Worm (Caenorhabditis elegans) whole organism, young adult: ENCODE measurements around the gene col-34.

Source experiments
- C06A6.2 ChIP-seq: fragments of 200-800 bp; sonication (Bioruptor generic); conservative IDR thresholded peaks from 2 replicates; pipeline ENCODE4 v1.3.6; 2022; ENCODE audit warnings: missing genetic modification characterization, missing compliant biosample characterization
- F22D6.2 ChIP-seq: sonication (generic microtip); optimal IDR thresholded peaks from 2 replicates; lab custom pipeline; 2016; ENCODE audit warnings: mild to moderate bottlenecking, missing genetic modification characterization, missing compliant biosample characterization
- F23B12.7 ChIP-seq: sonication (generic microtip); optimal IDR thresholded peaks from 2 replicates; lab custom pipeline; 2017; ENCODE audit warnings: missing genetic modification characterization, mild to moderate bottlenecking, missing compliant biosample characterization, antibody characterized with exemption, moderate library complexity; ENCODE audit not compliant: insufficient read depth
- F33H1.4 ChIP-seq: fragments of 200-800 bp; sonication (Bioruptor generic); IDR thresholded peaks from 2 replicates; pipeline ENCODE4 v1.3.6; 2022; ENCODE audit warnings: missing genetic modification reagents, missing genetic modification characterization, missing compliant biosample characterization
- K12H6.12 ChIP-seq: fragments of 200-800 bp; sonication (Bioruptor generic); optimal IDR thresholded peaks from 2 replicates; lab custom pipeline; 2018; ENCODE audit warnings: mild to moderate bottlenecking, missing genetic modification characterization, missing compliant biosample characterization
- T07F8.4 ChIP-seq: sonication (generic microtip); optimal IDR thresholded peaks from 2 replicates; lab custom pipeline; 2016; ENCODE audit warnings: mild to moderate bottlenecking, missing genetic modification characterization, moderate library complexity, missing compliant biosample characterization
- Y53G8AR.9 ChIP-seq: fragments of 200-800 bp; sonication (Bioruptor generic); conservative IDR thresholded peaks from 2 replicates; pipeline ENCODE4 v1.3.6; 2022; ENCODE audit warnings: missing genetic modification reagents, missing genetic modification characterization, missing compliant biosample characterization
- Y95B8A.8 ChIP-seq: fragments of 200-800 bp; sonication (Bioruptor generic); IDR thresholded peaks from 2 replicates; pipeline ENCODE4 v1.3.6; 2022; ENCODE audit warnings: missing genetic modification reagents, missing genetic modification characterization, missing compliant biosample characterization
- ZK185.1 ChIP-seq: sonication (generic microtip); optimal IDR thresholded peaks from 2 replicates; lab custom pipeline; 2016; ENCODE audit warnings: mild to moderate bottlenecking, missing genetic modification characterization, missing compliant biosample characterization; ENCODE audit not compliant: poor library complexity, severe bottlenecking
- akir-1 ChIP-seq: fragments of 200-800 bp; sonication (Bioruptor generic); optimal IDR thresholded peaks from 2 replicates; lab custom pipeline; 2018; ENCODE audit warnings: mild to moderate bottlenecking, missing genetic modification characterization, moderate library complexity, missing compliant biosample characterization
- aptf-3 ChIP-seq: fragments of 200-800 bp; sonication (Bioruptor generic); IDR thresholded peaks from 2 replicates; pipeline ENCODE4 v1.3.6; 2022; ENCODE audit warnings: missing genetic modification characterization, missing compliant biosample characterization
- attf-3 ChIP-seq: fragments of 200-800 bp; sonication (Bioruptor generic); conservative IDR thresholded peaks from 2 replicates; pipeline ENCODE4 v1.3.6; 2022; ENCODE audit warnings: missing genetic modification reagents, missing genetic modification characterization, missing compliant biosample characterization
- attf-5 ChIP-seq: fragments of 200-800 bp; sonication (Bioruptor generic); optimal IDR thresholded peaks from 2 replicates; lab custom pipeline; 2018; ENCODE audit warnings: mild to moderate bottlenecking, missing genetic modification characterization, missing compliant biosample characterization
- bed-2 ChIP-seq: fragments of 200-800 bp; sonication (Bioruptor generic); IDR thresholded peaks from 2 replicates; pipeline ENCODE4 v1.3.6; 2022; ENCODE audit warnings: missing genetic modification reagents, missing genetic modification characterization, missing compliant biosample characterization
- ccch-3 ChIP-seq: fragments of 200-800 bp; sonication (Bioruptor generic); optimal IDR thresholded peaks from 2 replicates; lab custom pipeline; 2018; ENCODE audit warnings: mild to moderate bottlenecking, missing genetic modification characterization, missing compliant biosample characterization
- cebp-2 ChIP-seq: fragments of 200-800 bp; sonication (Bioruptor generic); IDR thresholded peaks from 2 replicates; pipeline ENCODE4 v1.3.6; 2022; ENCODE audit warnings: missing genetic modification characterization, missing compliant biosample characterization
- ceh-100 ChIP-seq: fragments of 200-800 bp; sonication (Bioruptor generic); IDR thresholded peaks from 2 replicates; pipeline ENCODE4 v1.3.6; 2022; ENCODE audit warnings: missing genetic modification reagents, missing genetic modification characterization, missing compliant biosample characterization
- dox-1 ChIP-seq: fragments of 200-800 bp; sonication (Bioruptor generic); IDR thresholded peaks from 2 replicates; pipeline ENCODE4 v1.3.6; 2022; ENCODE audit warnings: missing genetic modification reagents, missing genetic modification characterization, missing compliant biosample characterization
- dpl-1 ChIP-seq: fragments of 150-350 bp; optimal IDR thresholded peaks from 2 replicates; lab custom pipeline; 2014; ENCODE audit warnings: missing biosample characterization, missing genetic modification reagents, missing genetic modification characterization
- efl-1 ChIP-seq: fragments of 150-350 bp; optimal IDR thresholded peaks from 2 replicates; lab custom pipeline; 2014; ENCODE audit warnings: missing biosample characterization, missing genetic modification reagents, missing genetic modification characterization
- egl-18 ChIP-seq: fragments of 200-800 bp; sonication (Bioruptor generic); IDR thresholded peaks from 2 replicates; pipeline ENCODE4 v1.3.6; 2022; ENCODE audit warnings: missing genetic modification reagents, missing genetic modification characterization, missing compliant biosample characterization
- egrh-3 ChIP-seq: fragments of 200-800 bp; sonication (Bioruptor generic); IDR thresholded peaks from 2 replicates; pipeline ENCODE4 v1.3.6; 2022; ENCODE audit warnings: missing genetic modification reagents, missing genetic modification characterization, missing compliant biosample characterization
- him-1 ChIP-seq: sonication (generic microtip); optimal IDR thresholded peaks from 2 replicates; lab custom pipeline; 2016; ENCODE audit warnings: missing genotype, missing genetic modification reagents, missing genetic modification characterization, missing compliant biosample characterization
- hlh-12 ChIP-seq: sonication (generic microtip); optimal IDR thresholded peaks from 2 replicates; lab custom pipeline; 2016; ENCODE audit warnings: missing genetic modification characterization, missing compliant biosample characterization
- hmg-1.2 ChIP-seq: fragments of 200-800 bp; sonication (Bioruptor generic); IDR thresholded peaks from 2 replicates; pipeline ENCODE4 v1.3.6; 2022; ENCODE audit warnings: missing genetic modification reagents, missing genetic modification characterization, missing compliant biosample characterization
- lag-1 ChIP-seq: fragments of 200-800 bp; sonication (Bioruptor generic); IDR thresholded peaks from 2 replicates; pipeline ENCODE4 v1.3.6; 2022; ENCODE audit warnings: missing genetic modification reagents, missing genetic modification characterization, missing compliant biosample characterization
- let-526 ChIP-seq: fragments of 200-800 bp; sonication (Bioruptor generic); IDR thresholded peaks from 2 replicates; pipeline ENCODE4 v1.3.6; 2022; ENCODE audit warnings: missing genetic modification reagents, missing genetic modification characterization, missing compliant biosample characterization
- lin-35 ChIP-seq, 3 experiments: fragments of 150-350 bp in 2 of 3; sonication (generic microtip) in 1 of 3; optimal IDR thresholded peaks; 2 replicates each; lab custom pipeline; 2014 to 2018; ENCODE audit warnings: missing biosample characterization in 3 of 3, missing genetic modification characterization in 3 of 3, missing genetic modification reagents in 3 of 3
- lin-40 ChIP-seq: sonication (generic microtip); optimal IDR thresholded peaks from 2 replicates; lab custom pipeline; 2016; ENCODE audit warnings: missing genetic modification characterization, mild to moderate bottlenecking, missing compliant biosample characterization, missing genotype, missing genetic modification reagents
- lin-54 ChIP-seq: fragments of 200-800 bp; sonication (Bioruptor generic); optimal IDR thresholded peaks from 2 replicates; lab custom pipeline; 2018; ENCODE audit warnings: mild to moderate bottlenecking, missing genetic modification characterization, missing compliant biosample characterization
- lsl-1 ChIP-seq: fragments of 200-800 bp; sonication (Bioruptor generic); optimal IDR thresholded peaks from 2 replicates; lab custom pipeline; 2018; ENCODE audit warnings: mild to moderate bottlenecking, missing genetic modification characterization, moderate library complexity, missing compliant biosample characterization
- madf-6 ChIP-seq: fragments of 200-800 bp; sonication (Bioruptor generic); IDR thresholded peaks from 2 replicates; pipeline ENCODE4 v1.3.6; 2022; ENCODE audit warnings: missing genetic modification reagents, missing genetic modification characterization, missing compliant biosample characterization
- nhr-27 ChIP-seq: fragments of 200-800 bp; sonication (Bioruptor generic); optimal IDR thresholded peaks from 2 replicates; lab custom pipeline; 2018; ENCODE audit warnings: mild to moderate bottlenecking, missing genetic modification characterization, moderate library complexity, missing compliant biosample characterization
- nhr-80 ChIP-seq: sonication (generic microtip); optimal IDR thresholded peaks from 2 replicates; lab custom pipeline; 2016; ENCODE audit warnings: missing genetic modification characterization, missing compliant biosample characterization
- pbrm-1 ChIP-seq: fragments of 200-800 bp; sonication (Bioruptor generic); IDR thresholded peaks from 2 replicates; pipeline ENCODE4 v1.3.6; 2022; ENCODE audit warnings: missing genetic modification reagents, missing genetic modification characterization, missing compliant biosample characterization
- rcor-1 ChIP-seq: fragments of 200-800 bp; sonication (Bioruptor generic); IDR thresholded peaks from 2 replicates; pipeline ENCODE4 v1.3.6; 2022; ENCODE audit warnings: missing genetic modification reagents, missing genetic modification characterization, missing compliant biosample characterization
- rpc-1 ChIP-seq, 2 experiments: fragments of 150-350 bp in 1 of 2; sonication (generic microtip) in 1 of 2; optimal IDR thresholded peaks; 2 replicates each; lab custom pipeline; 2014 to 2018; ENCODE audit warnings: missing biosample characterization in 1 of 2, missing genetic modification characterization in 1 of 2, missing genetic modification reagents in 1 of 2, missing genotype in 1 of 2
- sea-2 ChIP-seq: fragments of 200-800 bp; sonication (Bioruptor generic); IDR thresholded peaks from 2 replicates; pipeline ENCODE4 v1.3.6; 2022; ENCODE audit warnings: missing genetic modification characterization, missing compliant biosample characterization
- snpc-1.1 ChIP-seq: sonication (generic microtip); optimal IDR thresholded peaks from 2 replicates; lab custom pipeline; 2017; ENCODE audit warnings: missing genetic modification characterization, mild to moderate bottlenecking, missing compliant biosample characterization, antibody characterized with exemption, moderate library complexity, missing genotype, missing genetic modification reagents; ENCODE audit not compliant: insufficient read depth
- snpc-3.4 ChIP-seq: sonication (generic microtip); optimal IDR thresholded peaks from 2 replicates; lab custom pipeline; 2017; ENCODE audit warnings: missing genetic modification characterization, mild to moderate bottlenecking, missing compliant biosample characterization, antibody characterized with exemption, moderate library complexity, missing genotype, missing genetic modification reagents
- snpc-4 ChIP-seq, 5 experiments: fragments of 150-350 bp in 1 of 5; sonication (generic microtip) in 4 of 5; optimal IDR thresholded peaks; 2 replicates each; lab custom pipeline; 2014 to 2018; ENCODE audit warnings: missing genetic modification characterization in 5 of 5, missing biosample characterization in 3 of 5, antibody characterized with exemption in 2 of 5, mild to moderate bottlenecking in 2 of 5, missing compliant biosample characterization in 2 of 5, missing genotype in 2 of 5, moderate library complexity in 2 of 5, missing genetic modification reagents in 1 of 5
- somi-1 ChIP-seq: fragments of 200-800 bp; sonication (Bioruptor generic); optimal IDR thresholded peaks from 2 replicates; lab custom pipeline; 2018; ENCODE audit warnings: mild to moderate bottlenecking, missing genetic modification characterization, missing compliant biosample characterization
- zfh-2 ChIP-seq: fragments of 200-800 bp; sonication (Bioruptor generic); conservative IDR thresholded peaks from 2 replicates; pipeline ENCODE4 v1.3.6; 2022; ENCODE audit warnings: missing genetic modification reagents, missing genetic modification characterization, missing compliant biosample characterization
- ztf-26 ChIP-seq: sonication (generic microtip); optimal IDR thresholded peaks from 2 replicates; lab custom pipeline; 2017; ENCODE audit warnings: missing genetic modification characterization, missing compliant biosample characterization

The col-34 gene

ce11 chrIV:4247334-4247733 lies 2.9 kb upstream of the col-34 start:
- TF ChIP-seq hlh-12 (tag; lab: Kevin White, UChicago) (no peak), efl-1 (peak; percentile 71), lin-54 (GFP tag; lab: Kevin White, UChicago) (peak; percentile 38), dox-1 (GFP tag; lab: Robert Waterston, UW) (peak; percentile 76), hmg-1.2 (GFP tag; lab: Robert Waterston, UW) (peak; percentile 92), madf-6 (GFP tag; lab: Robert Waterston, UW) (peak; percentile 67), F33H1.4 (peak; percentile 90), dpl-1 (peak; percentile 32), lin-35 (GFP tag; optimal IDR thresholded peaks at IDR 0.05; lab: Kevin White, UChicago) (peak in 1 of 3 experiments; percentile 60), snpc-4 (GFP tag; optimal IDR thresholded peaks at IDR 0.05; lab: Kevin White, UChicago) (no peak), snpc-4 (tag; optimal IDR thresholded peaks at IDR 0.05; lab: Kevin White, UChicago) (peak in 1 of 4 experiments; percentile 48), lsl-1 (GFP tag; lab: Kevin White, UChicago) (peak; percentile 54), ceh-100 (no peak), F23B12.7 (peak; percentile 20), let-526 (no peak), ztf-26 (tag; lab: Kevin White, UChicago) (no peak)

ce11 chrIV:4246493-4246892 lies 2.1 kb upstream of the col-34 start, which contains the start of gene ttr-20:
Gene ttr-20 (plus strand): TSS chrIV:4246793.
- TF ChIP-seq hlh-12 (tag; lab: Kevin White, UChicago) (no peak), cebp-2 (GFP tag; lab: Robert Waterston, UW) (no peak), T07F8.4 (tag; lab: Kevin White, UChicago) (no peak), Y53G8AR.9 (GFP tag; lab: Robert Waterston, UW) (no peak), somi-1 (GFP tag; lab: Kevin White, UChicago) (no peak), lin-40 (tag; lab: Kevin White, UChicago) (no peak), ceh-100 (no peak), ZK185.1 (tag; lab: Kevin White, UChicago) (no peak), akir-1 (GFP tag; lab: Kevin White, UChicago) (no peak), F33H1.4 (no peak), rcor-1 (no peak), nhr-27 (tag; lab: Kevin White, UChicago) (no peak), attf-5 (GFP tag; lab: Kevin White, UChicago) (no peak)

ce11 chrIV:4243830-4244406 lies 492 bp downstream of the col-34 start:
- TF ChIP-seq egrh-3 (peak; percentile 94), rpc-1 (optimal IDR thresholded peaks at IDR 0.05; lab: Kevin White, UChicago) (no peak), rpc-1 (tag; optimal IDR thresholded peaks at IDR 0.05; lab: Kevin White, UChicago) (no peak), efl-1 (no peak), snpc-1.1 (no peak), lag-1 (GFP tag; lab: Robert Waterston, UW) (no peak), aptf-3 (no peak), rcor-1 (no peak), K12H6.12 (tag; lab: Kevin White, UChicago) (no peak), pbrm-1 (no peak), nhr-80 (tag; lab: Kevin White, UChicago) (no peak), egl-18 (GFP tag; lab: Robert Waterston, UW) (no peak), ccch-3 (GFP tag; lab: Kevin White, UChicago) (no peak), bed-2 (GFP tag; lab: Robert Waterston, UW) (no peak), sea-2 (GFP tag; lab: Robert Waterston, UW) (no peak), snpc-3.4 (tag; lab: Kevin White, UChicago) (no peak), lsl-1 (GFP tag; lab: Kevin White, UChicago) (no peak), Y95B8A.8 (GFP tag; lab: Robert Waterston, UW) (no peak), attf-3 (GFP tag; lab: Robert Waterston, UW) (no peak), C06A6.2 (GFP tag; lab: Robert Waterston, UW) (no peak), ceh-100 (no peak), F22D6.2 (no peak), him-1 (no peak), zfh-2 (GFP tag; lab: Robert Waterston, UW) (peak; percentile 91)
